Fruit fly (Drosophila melanogaster) Kc167 (cell line): ENCODE results near the gene Pgant5.

Experiments used
- Myc ChIP-seq: fragments of >200 bp; optimal IDR thresholded peaks from 2 replicates; lab custom pipeline; 2017; ENCODE audit warnings: missing external identifiers
- Sin3A ChIP-seq: fragments of >200 bp; optimal IDR thresholded peaks from 2 replicates; lab custom pipeline; 2018; ENCODE audit warnings: missing external identifiers
- h ChIP-seq: fragments of >200 bp; optimal IDR thresholded peaks from 3 replicates; lab custom pipeline; 2018; ENCODE audit warnings: missing external identifiers
- insv ChIP-seq: fragments of >200 bp; optimal IDR thresholded peaks from 3 replicates; lab custom pipeline; 2018; ENCODE audit warnings: missing external identifiers
- psq ChIP-seq: fragments of >200 bp; optimal IDR thresholded peaks from 2 replicates; lab custom pipeline; 2017; ENCODE audit warnings: missing external identifiers
- ttk ChIP-seq: sonication (Bioruptor generic); optimal IDR thresholded peaks from 2 replicates; lab custom pipeline; 2017; ENCODE audit warnings: missing external identifiers

Gene Pgant5

dm6 chr2L:5042076-5042475, 51.3 kb downstream of the Pgant5 start:
- TF ChIP-seq ttk (lab: Kevin White, UChicago) (no peak), h (lab: Kevin White, UChicago) (no peak), Myc (no peak), insv (lab: Kevin White, UChicago) (no peak), Sin3A (lab: Kevin White, UChicago) (no peak), psq (lab: Kevin White, UChicago) (no peak)

- no peak for TF ChIP-seq insv (lab: Kevin White, UChicago)
- no peak for TF ChIP-seq psq (lab: Kevin White, UChicago)
- no peak for TF ChIP-seq Myc
- no peak for TF ChIP-seq h (lab: Kevin White, UChicago)
- TF ChIP-seq ttk (lab: Kevin White, UChicago) = no peak
- TF ChIP-seq Sin3A (lab: Kevin White, UChicago) = no peak
Measured at dm6 chr2L:5037402-5037860, 56.0 kb downstream of the Pgant5 start, which contains the start of the genes CG14042 and SP555. CG14042 (plus strand) TSS chr2L:5037709. SP555 (plus strand) TSS chr2L:5037709.

- TF ChIP-seq h (lab: Kevin White, UChicago) (no peak), Myc (no peak), insv (lab: Kevin White, UChicago) (no peak)
Measured at dm6 chr2L:5036120-5036519, 57.3 kb downstream of the Pgant5 start.

dm6 chr2L:5031886-5032285, 61.5 kb downstream of the Pgant5 start:
- TF ChIP-seq h (lab: Kevin White, UChicago) = no peak
- no peak for TF ChIP-seq psq (lab: Kevin White, UChicago)

dm6 chr2L:5031399-5031798, 62.0 kb downstream of the Pgant5 start:
- no peak for TF ChIP-seq Myc
- TF ChIP-seq insv (lab: Kevin White, UChicago) = no peak
- TF ChIP-seq h (lab: Kevin White, UChicago) = no peak
- no peak for TF ChIP-seq psq (lab: Kevin White, UChicago)

- TF ChIP-seq Myc (no peak), insv (lab: Kevin White, UChicago) (no peak), Sin3A (lab: Kevin White, UChicago) (no peak), h (lab: Kevin White, UChicago) (no peak), ttk (lab: Kevin White, UChicago) (no peak), psq (lab: Kevin White, UChicago) (no peak)
Measured at dm6 chr2L:5030535-5030934, 62.9 kb downstream of the Pgant5 start.

dm6 chr2L:5029809-5030108, 63.6 kb downstream of the Pgant5 start:
- TF ChIP-seq ttk (lab: Kevin White, UChicago) (no peak), h (lab: Kevin White, UChicago) (no peak), insv (lab: Kevin White, UChicago) (no peak), Myc (no peak), psq (lab: Kevin White, UChicago) (no peak), Sin3A (lab: Kevin White, UChicago) (no peak)

- TF ChIP-seq Sin3A (lab: Kevin White, UChicago) (no peak), h (lab: Kevin White, UChicago) (no peak), ttk (lab: Kevin White, UChicago) (no peak), insv (lab: Kevin White, UChicago) (no peak), psq (lab: Kevin White, UChicago) (no peak), Myc (no peak)
Measured at dm6 chr2L:5029049-5029808, 64.2 kb downstream of the Pgant5 start, which contains the start of gene Col4a1. Col4a1 (plus strand) TSS chr2L:5029609.

dm6 chr2L:5028091-5028490, 65.3 kb downstream of the Pgant5 start, which contains the start of gene vkg:
vkg (minus strand) TSS chr2L:5028191.
- no peak for TF ChIP-seq insv (lab: Kevin White, UChicago)
- no peak for TF ChIP-seq h (lab: Kevin White, UChicago)
- no peak for TF ChIP-seq ttk (lab: Kevin White, UChicago)
- no peak for TF ChIP-seq Sin3A (lab: Kevin White, UChicago)
- no peak for TF ChIP-seq psq (lab: Kevin White, UChicago)
- no peak for TF ChIP-seq Myc

- TF ChIP-seq insv (lab: Kevin White, UChicago) (no peak), h (lab: Kevin White, UChicago) (no peak), ttk (lab: Kevin White, UChicago) (no peak), Sin3A (lab: Kevin White, UChicago) (no peak), psq (lab: Kevin White, UChicago) (no peak), Myc (no peak)
Measured at dm6 chr2L:5027321-5028069, 65.9 kb downstream of the Pgant5 start.

dm6 chr2L:5025557-5025956, 67.8 kb downstream of the Pgant5 start:
- no peak for TF ChIP-seq psq (lab: Kevin White, UChicago)
- no peak for TF ChIP-seq h (lab: Kevin White, UChicago)
- no peak for TF ChIP-seq ttk (lab: Kevin White, UChicago)
- no peak for TF ChIP-seq insv (lab: Kevin White, UChicago)
- TF ChIP-seq Myc = no peak
- TF ChIP-seq Sin3A (lab: Kevin White, UChicago) = no peak

dm6 chr2L:5022602-5023001, 70.8 kb downstream of the Pgant5 start:
- TF ChIP-seq psq (lab: Kevin White, UChicago) = no peak
- no peak for TF ChIP-seq ttk (lab: Kevin White, UChicago)
- no peak for TF ChIP-seq Myc
- no peak for TF ChIP-seq h (lab: Kevin White, UChicago)
- no peak for TF ChIP-seq Sin3A (lab: Kevin White, UChicago)
- TF ChIP-seq insv (lab: Kevin White, UChicago) = no peak
